Worm (Caenorhabditis elegans) whole organism, L2 larva: ENCODE measurements around the gene F10C1.9.

ENCODE experiments used
- F13H6.1 ChIP-seq: sonication (generic microtip); optimal IDR thresholded peaks from 2 replicates; lab custom pipeline; 2016; ENCODE audit warnings: missing genetic modification characterization, missing compliant biosample characterization
- R02D3.7 ChIP-seq: fragments of 150-350 bp; optimal IDR thresholded peaks from 2 replicates; lab custom pipeline; 2014; ENCODE audit warnings: missing biosample characterization, missing genetic modification characterization
- Y55F3AM.14 ChIP-seq: fragments of 200-800 bp; sonication (Bioruptor generic); optimal IDR thresholded peaks from 2 replicates; lab custom pipeline; 2018; ENCODE audit warnings: mild to moderate bottlenecking, missing genetic modification characterization, missing compliant biosample characterization
- ZK546.5 ChIP-seq: sonication (generic microtip); optimal IDR thresholded peaks from 2 replicates; lab custom pipeline; 2017; ENCODE audit warnings: missing biosample characterization, missing genetic modification characterization
- alr-1 ChIP-seq: fragments of 150-350 bp; optimal IDR thresholded peaks from 2 replicates; lab custom pipeline; 2014; ENCODE audit warnings: missing biosample characterization, missing genetic modification characterization
- aly-2 ChIP-seq: fragments of 150-350 bp; optimal IDR thresholded peaks from 2 replicates; lab custom pipeline; 2014; ENCODE audit warnings: missing biosample characterization, missing genetic modification characterization
- blmp-1 ChIP-seq: sonication (generic microtip); optimal IDR thresholded peaks from 2 replicates; lab custom pipeline; 2017; ENCODE audit warnings: missing genetic modification characterization, mild to moderate bottlenecking, missing compliant biosample characterization, antibody characterized with exemption, moderate library complexity; ENCODE audit not compliant: insufficient read depth
- ceh-16 ChIP-seq: fragments of 150-350 bp; optimal IDR thresholded peaks from 2 replicates; lab custom pipeline; 2014; ENCODE audit warnings: missing biosample characterization, missing genetic modification characterization
- ceh-82 ChIP-seq: fragments of 150-350 bp; optimal IDR thresholded peaks from 2 replicates; lab custom pipeline; 2014; ENCODE audit warnings: missing biosample characterization, missing genetic modification characterization
- crh-2 ChIP-seq: sonication (generic microtip); optimal IDR thresholded peaks from 2 replicates; lab custom pipeline; 2017; ENCODE audit warnings: missing biosample characterization, missing genetic modification characterization
- dmd-4 ChIP-seq: sonication (generic microtip); optimal IDR thresholded peaks from 2 replicates; lab custom pipeline; 2017; ENCODE audit warnings: missing biosample characterization, missing genetic modification characterization
- egl-27 ChIP-seq: sonication (generic microtip); optimal IDR thresholded peaks from 3 replicates; lab custom pipeline; 2017; ENCODE audit warnings: missing biosample characterization, missing genetic modification reagents, missing genetic modification characterization
- elt-3 ChIP-seq: sonication (generic microtip); optimal IDR thresholded peaks from 2 replicates; lab custom pipeline; 2017; ENCODE audit warnings: missing biosample characterization, missing genetic modification characterization
- fos-1 ChIP-seq: fragments of 150-350 bp; optimal IDR thresholded peaks from 2 replicates; lab custom pipeline; 2014; ENCODE audit warnings: missing biosample characterization, missing genetic modification characterization
- gmeb-1 ChIP-seq: fragments of 150-350 bp; optimal IDR thresholded peaks from 2 replicates; lab custom pipeline; 2014; ENCODE audit warnings: missing biosample characterization, missing genetic modification characterization
- lin-11 ChIP-seq: fragments of 150-350 bp; sonication (generic microtip); optimal IDR thresholded peaks from 2 replicates; lab custom pipeline; 2014; ENCODE audit warnings: missing biosample characterization, missing genetic modification characterization, inconsistent platforms, mixed read lengths
- lin-13 ChIP-seq: fragments of 150-350 bp; optimal IDR thresholded peaks from 2 replicates; lab custom pipeline; 2014; ENCODE audit warnings: missing biosample characterization, missing genetic modification reagents, missing genetic modification characterization
- lin-39 ChIP-seq: fragments of 150-350 bp; optimal IDR thresholded peaks from 2 replicates; lab custom pipeline; 2014; ENCODE audit warnings: missing biosample characterization, missing genetic modification reagents, missing genetic modification characterization
- lsy-2 ChIP-seq, 2 experiments: fragments of 150-350 bp in 1 of 2; sonication (generic microtip) in 1 of 2; optimal IDR thresholded peaks; 2 replicates each; lab custom pipeline; 2014 to 2017; ENCODE audit warnings: missing biosample characterization in 2 of 2, missing genetic modification characterization in 2 of 2
- mab-5 ChIP-seq: fragments of 150-350 bp; optimal IDR thresholded peaks from 2 replicates; lab custom pipeline; 2014; ENCODE audit warnings: missing biosample characterization, missing genetic modification characterization
- mbf-1 ChIP-seq: sonication (generic microtip); optimal IDR thresholded peaks from 2 replicates; lab custom pipeline; 2017; ENCODE audit warnings: missing biosample characterization, missing genetic modification characterization
- mdl-1 ChIP-seq, 2 experiments: fragments of 150-350 bp in 1 of 2; sonication (generic microtip) in 1 of 2; optimal IDR thresholded peaks; 2 replicates each; lab custom pipeline; 2017; ENCODE audit warnings: missing biosample characterization in 2 of 2, missing genetic modification characterization in 2 of 2
- nhr-10 ChIP-seq: sonication (generic microtip); optimal IDR thresholded peaks from 2 replicates; lab custom pipeline; 2017; ENCODE audit warnings: missing biosample characterization, missing genetic modification characterization
- nhr-11 ChIP-seq: fragments of 150-350 bp; optimal IDR thresholded peaks from 2 replicates; lab custom pipeline; 2014; ENCODE audit warnings: missing biosample characterization, missing genetic modification characterization
- nhr-129 ChIP-seq: fragments of 150-350 bp; optimal IDR thresholded peaks from 2 replicates; lab custom pipeline; 2014; ENCODE audit warnings: missing biosample characterization, missing genetic modification characterization
- nhr-21 ChIP-seq: fragments of 150-350 bp; optimal IDR thresholded peaks from 2 replicates; lab custom pipeline; 2014; ENCODE audit warnings: missing biosample characterization, missing genetic modification characterization
- nhr-23 ChIP-seq: fragments of 150-350 bp; optimal IDR thresholded peaks from 2 replicates; lab custom pipeline; 2014; ENCODE audit warnings: missing biosample characterization, missing genetic modification reagents, missing genetic modification characterization
- nhr-237 ChIP-seq: fragments of 150-350 bp; optimal IDR thresholded peaks from 2 replicates; lab custom pipeline; 2014; ENCODE audit warnings: missing biosample characterization, missing genetic modification characterization
- nhr-25 ChIP-seq: fragments of 150-350 bp; sonication (generic microtip); optimal IDR thresholded peaks from 3 replicates; lab custom pipeline; 2014; ENCODE audit warnings: missing biosample characterization, missing genetic modification characterization
- nhr-6 ChIP-seq: fragments of 150-350 bp; optimal IDR thresholded peaks from 2 replicates; lab custom pipeline; 2014; ENCODE audit warnings: missing biosample characterization, missing genetic modification characterization
- peb-1 ChIP-seq: fragments of 150-350 bp; optimal IDR thresholded peaks from 2 replicates; lab custom pipeline; 2014; ENCODE audit warnings: missing biosample characterization, missing genetic modification characterization
- sem-4 ChIP-seq: fragments of 150-350 bp; optimal IDR thresholded peaks from 2 replicates; lab custom pipeline; 2014; ENCODE audit warnings: missing biosample characterization, missing genetic modification reagents, missing genetic modification characterization
- skn-1 ChIP-seq: sonication (generic microtip); optimal IDR thresholded peaks from 2 replicates; lab custom pipeline; 2017; ENCODE audit warnings: missing biosample characterization, missing genetic modification characterization
- sma-3 ChIP-seq: sonication (generic microtip); optimal IDR thresholded peaks from 2 replicates; lab custom pipeline; 2016; ENCODE audit warnings: missing genetic modification reagents, missing genetic modification characterization, missing compliant biosample characterization
- sma-9 ChIP-seq, 2 experiments: fragments of 150-350 bp in 1 of 2; sonication (generic microtip) in 1 of 2; optimal IDR thresholded peaks; 2 replicates each; lab custom pipeline; 2014 to 2016; ENCODE audit warnings: missing genetic modification characterization in 2 of 2, mild to moderate bottlenecking in 1 of 2, missing biosample characterization in 1 of 2, missing compliant biosample characterization in 1 of 2, missing genetic modification reagents in 1 of 2, moderate library complexity in 1 of 2
- snpc-4 ChIP-seq: fragments of 150-350 bp; optimal IDR thresholded peaks from 2 replicates; lab custom pipeline; 2014; ENCODE audit warnings: missing biosample characterization, missing genetic modification characterization
- unc-55 ChIP-seq: fragments of 150-350 bp; sonication (generic microtip); optimal IDR thresholded peaks from 3 replicates; lab custom pipeline; 2014; ENCODE audit warnings: missing biosample characterization, missing genetic modification reagents, missing genetic modification characterization
- unc-62 ChIP-seq: fragments of 150-350 bp; optimal IDR thresholded peaks from 2 replicates; lab custom pipeline; 2014; ENCODE audit warnings: missing biosample characterization, missing genetic modification reagents, missing genetic modification characterization
- zag-1 ChIP-seq: fragments of 150-350 bp; optimal IDR thresholded peaks from 2 replicates; lab custom pipeline; 2014; ENCODE audit warnings: missing biosample characterization, missing genetic modification characterization
- ztf-1 ChIP-seq: fragments of 200-800 bp; sonication (Bioruptor generic); conservative IDR thresholded peaks from 2 replicates; pipeline ENCODE4 v1.3.6; 2022; ENCODE audit warnings: missing genetic modification characterization, missing compliant biosample characterization
- ztf-11 ChIP-seq: sonication (generic microtip); optimal IDR thresholded peaks from 2 replicates; lab custom pipeline; 2017; ENCODE audit warnings: missing biosample characterization, missing genetic modification characterization
- ztf-4 ChIP-seq: fragments of 150-350 bp; optimal IDR thresholded peaks from 2 replicates; lab custom pipeline; 2014; ENCODE audit warnings: missing biosample characterization, missing genetic modification characterization

Gene F10C1.9

ce11 chrII:5719848-5720247 lies 25.2 kb downstream of the F10C1.9 start, which contains the start of gene damt-1:
damt-1 (plus strand) TSS chrII:5720148.
- TF ChIP-seq ceh-82 (tag; lab: Kevin White, UChicago) (no peak), lin-13 (GFP tag; lab: Kevin White, UChicago) (no peak), egl-27 (tag; lab: Kevin White, UChicago) (no peak), F13H6.1 (no peak), gmeb-1 (tag; lab: Kevin White, UChicago) (no peak), elt-3 (tag; lab: Kevin White, UChicago) (no peak), zag-1 (no peak), nhr-237 (tag; lab: Kevin White, UChicago) (no peak), mab-5 (tag; lab: Kevin White, UChicago) (no peak)

ce11 chrII:5717831-5718230 lies 27.3 kb downstream of the F10C1.9 start, which contains the start of gene zipt-3:
zipt-3 (plus strand) TSS chrII:5718131.
- TF ChIP-seq ztf-4 (tag; lab: Kevin White, UChicago) (no peak), nhr-237 (tag; lab: Kevin White, UChicago) (no peak), nhr-25 (tag; lab: Kevin White, UChicago) (no peak), blmp-1 (tag; lab: Kevin White, UChicago) (no peak), dmd-4 (tag; lab: Kevin White, UChicago) (no peak), nhr-10 (tag; lab: Kevin White, UChicago) (no peak), lin-13 (GFP tag; lab: Kevin White, UChicago) (no peak), Y55F3AM.14 (GFP tag; lab: Kevin White, UChicago) (no peak), lin-39 (tag; lab: Kevin White, UChicago) (no peak), crh-2 (tag; lab: Kevin White, UChicago) (no peak), nhr-23 (tag; lab: Kevin White, UChicago) (no peak), ceh-82 (tag; lab: Kevin White, UChicago) (no peak)

- TF ChIP-seq skn-1 (tag; lab: Kevin White, UChicago): no peak
- no peak for TF ChIP-seq peb-1 (tag; lab: Kevin White, UChicago)
- TF ChIP-seq nhr-6: no peak
- no peak for TF ChIP-seq lin-39 (tag; lab: Kevin White, UChicago)
- TF ChIP-seq fos-1 (tag; lab: Kevin White, UChicago): no peak
- TF ChIP-seq mbf-1 (tag; lab: Kevin White, UChicago): no peak
- no peak for TF ChIP-seq aly-2
- TF ChIP-seq dmd-4 (tag; lab: Kevin White, UChicago): no peak
- TF ChIP-seq mab-5 (tag; lab: Kevin White, UChicago): no peak
- no peak for TF ChIP-seq sma-9 (GFP tag; optimal IDR thresholded peaks at IDR 0.05; lab: Kevin White, UChicago)
- TF ChIP-seq sma-9 (tag; optimal IDR thresholded peaks at IDR 0.05; lab: Kevin White, UChicago): no peak
- TF ChIP-seq nhr-25 (tag; lab: Kevin White, UChicago): no peak
- no peak for TF ChIP-seq zag-1
- TF ChIP-seq ztf-11 (tag; lab: Kevin White, UChicago): no peak
- no peak for TF ChIP-seq nhr-11
- no peak for TF ChIP-seq ceh-16
Observed at ce11 chrII:5715745-5716357, 29.2 kb downstream of the F10C1.9 start, which contains the start of the genes C18A3.10 and C18A3.3. C18A3.10 (minus strand) TSS chrII:5715845. C18A3.3 (plus strand) TSS chrII:5716307.

- TF ChIP-seq skn-1 (tag; lab: Kevin White, UChicago) (no peak), mdl-1 (tag; optimal IDR thresholded peaks at IDR 0.05; lab: Kevin White, UChicago) (no peak), ceh-82 (tag; lab: Kevin White, UChicago) (no peak), ztf-1 (GFP tag; lab: Robert Waterston, UW) (no peak), alr-1 (no peak), aly-2 (no peak), snpc-4 (tag; lab: Kevin White, UChicago) (peak; percentile 72), unc-55 (peak; percentile 89), egl-27 (tag; lab: Kevin White, UChicago) (no peak), ztf-4 (tag; lab: Kevin White, UChicago) (peak; percentile 57), sem-4 (tag; lab: Kevin White, UChicago) (peak; percentile 69), ZK546.5 (peak; percentile 86), nhr-25 (tag; lab: Kevin White, UChicago) (peak; percentile 63), sma-9 (GFP tag; optimal IDR thresholded peaks at IDR 0.05; lab: Kevin White, UChicago) (peak; percentile 52), sma-9 (tag; optimal IDR thresholded peaks at IDR 0.05; lab: Kevin White, UChicago) (no peak), R02D3.7 (tag; lab: Kevin White, UChicago) (no peak), peb-1 (tag; lab: Kevin White, UChicago) (no peak), blmp-1 (tag; lab: Kevin White, UChicago) (no peak), nhr-6 (no peak), nhr-10 (tag; lab: Kevin White, UChicago) (no peak), lin-11 (tag; lab: Kevin White, UChicago) (peak; percentile 76), nhr-129 (tag; lab: Kevin White, UChicago) (peak; percentile 76), lin-39 (tag; lab: Kevin White, UChicago) (no peak), sma-3 (GFP tag; lab: Kevin White, UChicago) (peak; percentile 53), nhr-23 (tag; lab: Kevin White, UChicago) (no peak), ztf-11 (tag; lab: Kevin White, UChicago) (no peak), ceh-16 (no peak), fos-1 (tag; lab: Kevin White, UChicago) (peak; percentile 24), nhr-21 (tag; lab: Kevin White, UChicago) (peak; percentile 8), lsy-2 (tag; optimal IDR thresholded peaks at IDR 0.05; lab: Kevin White, UChicago) (peak; percentile 7 to 84), zag-1 (no peak), dmd-4 (tag; lab: Kevin White, UChicago) (no peak), unc-62 (GFP tag; lab: Kevin White, UChicago) (no peak), crh-2 (tag; lab: Kevin White, UChicago) (peak; percentile 86)
Observed at ce11 chrII:5714807-5715206, 30.3 kb downstream of the F10C1.9 start, which contains the start of the genes tiar-1 and lelo-4. tiar-1 (minus strand) TSS chrII:5714823. lelo-4 (plus strand) TSS chrII:5714924.
